Fruit fly (Drosophila melanogaster) whole organism, embryonic: ENCODE results near the gene CG3040.

Source experiments
- Atf3 ChIP-seq: fragments of 200-800 bp; sonication (Bioruptor generic); optimal IDR thresholded peaks from 3 replicates; lab custom pipeline; 2016; ENCODE audit warnings: missing biosample characterization, missing genetic modification characterization
- Bgb ChIP-seq: fragments of 200-800 bp; sonication (Bioruptor generic); IDR thresholded peaks from 2 replicates; pipeline ENCODE4 v1.3.6; 2022; ENCODE audit warnings: missing biosample characterization, missing genetic modification characterization; ENCODE audit not compliant: partially characterized antibody
- CG10462 ChIP-seq: fragments of 200-800 bp; sonication (Bioruptor generic); optimal IDR thresholded peaks from 2 replicates; lab custom pipeline; 2016; ENCODE audit warnings: missing biosample characterization, missing genetic modification characterization
- CG11247 ChIP-seq: fragments of 200-800 bp; sonication (Bioruptor generic); IDR thresholded peaks from 2 replicates; pipeline ENCODE4 v1.3.6; 2022; ENCODE audit warnings: missing biosample characterization, missing genetic modification characterization
- CG12236 ChIP-seq: fragments of 200-800 bp; sonication (Bioruptor generic); optimal IDR thresholded peaks from 2 replicates; lab custom pipeline; 2016; ENCODE audit warnings: missing biosample characterization, missing genetic modification characterization
- CG12299 ChIP-seq: fragments of 200-800 bp; sonication (Bioruptor generic); optimal IDR thresholded peaks from 2 replicates; lab custom pipeline; 2018; ENCODE audit warnings: missing biosample characterization, mild to moderate bottlenecking, missing genetic modification characterization
- CG13775 ChIP-seq: fragments of 200-800 bp; sonication (Bioruptor generic); optimal IDR thresholded peaks from 3 replicates; lab custom pipeline; 2017; ENCODE audit warnings: missing biosample characterization, mild to moderate bottlenecking, missing genetic modification characterization
- CG15269 ChIP-seq: fragments of 200-800 bp; sonication (Bioruptor generic); optimal IDR thresholded peaks from 2 replicates; lab custom pipeline; 2018; ENCODE audit warnings: missing biosample characterization, mild to moderate bottlenecking, missing genetic modification characterization, moderate library complexity
- CG15479 ChIP-seq: fragments of 200-800 bp; sonication (Bioruptor generic); optimal IDR thresholded peaks from 3 replicates; lab custom pipeline; 2019; ENCODE audit warnings: missing biosample characterization, mild to moderate bottlenecking, missing genetic modification characterization, moderate library complexity
- CG17361 ChIP-seq: fragments of 200-800 bp; sonication (Bioruptor generic); IDR thresholded peaks from 3 replicates; pipeline ENCODE4 v1.3.6; 2022; ENCODE audit warnings: missing biosample characterization, missing genetic modification characterization
- CG2678 ChIP-seq: fragments of 200-800 bp; sonication (Bioruptor generic); optimal IDR thresholded peaks from 3 replicates; lab custom pipeline; 2019; ENCODE audit warnings: missing biosample characterization, mild to moderate bottlenecking, missing genetic modification characterization, moderate library complexity
- CG30431 ChIP-seq: fragments of 200-800 bp; sonication (Bioruptor generic); optimal IDR thresholded peaks from 2 replicates; lab custom pipeline; 2017; ENCODE audit warnings: missing biosample characterization, missing genetic modification characterization
- CG4617 ChIP-seq: fragments of 200-800 bp; sonication (Bioruptor generic); optimal IDR thresholded peaks from 3 replicates; lab custom pipeline; 2016; ENCODE audit warnings: missing biosample characterization, missing genetic modification characterization, borderline replicate concordance
- CG4707 ChIP-seq: fragments of 200-800 bp; sonication (Bioruptor generic); optimal IDR thresholded peaks from 2 replicates; lab custom pipeline; 2018; ENCODE audit warnings: missing biosample characterization, mild to moderate bottlenecking, missing genetic modification characterization, moderate library complexity
- CG5180 ChIP-seq: fragments of 200-800 bp; sonication (Bioruptor generic); optimal IDR thresholded peaks from 3 replicates; lab custom pipeline; 2017; ENCODE audit warnings: missing biosample characterization, missing genetic modification characterization, mild to moderate bottlenecking, moderate library complexity, missing genetic modification reagents
- CG6813 ChIP-seq: fragments of 200-800 bp; sonication (Bioruptor generic); optimal IDR thresholded peaks from 2 replicates; lab custom pipeline; 2017; ENCODE audit warnings: missing biosample characterization, missing genetic modification characterization, mild to moderate bottlenecking, moderate library complexity, missing genetic modification reagents
- CG7271 ChIP-seq: fragments of 200-800 bp; sonication (Bioruptor generic); optimal IDR thresholded peaks from 2 replicates; lab custom pipeline; 2018; ENCODE audit warnings: missing biosample characterization, mild to moderate bottlenecking, missing genetic modification characterization, moderate library complexity
- CTCF ChIP-seq: fragments of 200-800 bp; sonication (Bioruptor generic); optimal IDR thresholded peaks from 2 replicates; lab custom pipeline; 2017; ENCODE audit warnings: missing biosample characterization, mild to moderate bottlenecking, missing genetic modification characterization, moderate library complexity
- Ets97D ChIP-seq: fragments of 200-800 bp; sonication (Bioruptor generic); optimal IDR thresholded peaks from 3 replicates; lab custom pipeline; 2016; ENCODE audit warnings: missing biosample characterization, missing genetic modification characterization
- GATAe ChIP-seq: fragments of 200-800 bp; sonication (Bioruptor generic); conservative IDR thresholded peaks from 2 replicates; pipeline ENCODE4 v1.3.6; 2022; ENCODE audit warnings: missing biosample characterization, missing genetic modification characterization
- HHEX ChIP-seq: fragments of 200-800 bp; sonication (Bioruptor generic); optimal IDR thresholded peaks from 3 replicates; lab custom pipeline; 2017; ENCODE audit warnings: missing biosample characterization, mild to moderate bottlenecking, missing genetic modification characterization, missing genetic modification reagents
- HLH54F ChIP-seq: fragments of 200-800 bp; sonication (Bioruptor generic); optimal IDR thresholded peaks from 3 replicates; lab custom pipeline; 2016; ENCODE audit warnings: missing biosample characterization, missing genetic modification characterization
- HLHmδ ChIP-seq: fragments of 200-800 bp; sonication (Bioruptor generic); optimal IDR thresholded peaks from 2 replicates; lab custom pipeline; 2018; ENCODE audit warnings: missing biosample characterization, mild to moderate bottlenecking, missing genetic modification characterization, moderate library complexity
- Hand ChIP-seq: fragments of 200-800 bp; sonication (Bioruptor generic); optimal IDR thresholded peaks from 2 replicates; lab custom pipeline; 2017; ENCODE audit warnings: mild to moderate bottlenecking, missing biosample characterization, missing genetic modification reagents, missing genetic modification characterization
- HmgZ ChIP-seq: fragments of 200-800 bp; sonication (Bioruptor generic); optimal IDR thresholded peaks from 2 replicates; lab custom pipeline; 2018; ENCODE audit warnings: missing biosample characterization, mild to moderate bottlenecking, missing genetic modification characterization
- Hr78 ChIP-seq, 2 experiments: fragments of 200-800 bp in 1 of 2; fragments of >200 bp in 1 of 2; sonication (Bioruptor generic) in 1 of 2; optimal IDR thresholded peaks; 2 replicates each; lab custom pipeline; 2017 to 2019; ENCODE audit warnings: missing biosample characterization in 2 of 2, missing genetic modification characterization in 2 of 2, mild to moderate bottlenecking in 1 of 2, moderate library complexity in 1 of 2
- NFAT ChIP-seq: fragments of 200-800 bp; sonication (Bioruptor generic); IDR thresholded peaks from 2 replicates; pipeline ENCODE4 v1.3.6; 2022; ENCODE audit warnings: missing biosample characterization, missing genetic modification characterization
- Optix ChIP-seq: fragments of 200-800 bp; sonication (Bioruptor generic); IDR thresholded peaks from 3 replicates; pipeline ENCODE4 v1.3.6; 2022; ENCODE audit warnings: missing biosample characterization, missing genetic modification characterization
- Rfx ChIP-seq: fragments of 200-800 bp; sonication (Bioruptor generic); IDR thresholded peaks from 2 replicates; pipeline ENCODE4 v1.3.6; 2022; ENCODE audit warnings: missing biosample characterization, missing genetic modification characterization
- Sox100B ChIP-seq: fragments of 200-800 bp; sonication (Bioruptor generic); optimal IDR thresholded peaks from 3 replicates; lab custom pipeline; 2018; ENCODE audit warnings: missing biosample characterization, mild to moderate bottlenecking, missing genetic modification characterization
- Sry-β ChIP-seq: fragments of 200-800 bp; sonication (Bioruptor generic); optimal IDR thresholded peaks from 2 replicates; lab custom pipeline; 2018; ENCODE audit warnings: missing biosample characterization, mild to moderate bottlenecking, missing genetic modification characterization, moderate library complexity
- Ssrp ChIP-seq: fragments of 200-800 bp; sonication (Bioruptor generic); optimal IDR thresholded peaks from 2 replicates; lab custom pipeline; 2018; ENCODE audit warnings: missing biosample characterization, mild to moderate bottlenecking, missing genetic modification characterization, moderate library complexity
- Xbp1 ChIP-seq: fragments of 200-800 bp; sonication (Bioruptor generic); optimal IDR thresholded peaks from 3 replicates; lab custom pipeline; 2016; ENCODE audit warnings: missing biosample characterization, mild to moderate bottlenecking, missing genetic modification characterization
- ara ChIP-seq: fragments of 200-800 bp; sonication (Bioruptor generic); IDR thresholded peaks from 2 replicates; pipeline ENCODE4 v1.3.6; 2022; ENCODE audit warnings: missing biosample characterization, missing genetic modification characterization
- bigmax ChIP-seq: fragments of 200-800 bp; sonication (Bioruptor generic); optimal IDR thresholded peaks from 2 replicates; lab custom pipeline; 2018; ENCODE audit warnings: missing biosample characterization, mild to moderate bottlenecking, missing genetic modification characterization
- bowl ChIP-seq: fragments of 200-800 bp; sonication (Bioruptor generic); IDR thresholded peaks from 2 replicates; pipeline ENCODE4 v1.3.6; 2022; ENCODE audit warnings: missing biosample characterization, missing genetic modification characterization
- chm ChIP-seq: fragments of 200-800 bp; sonication (Bioruptor generic); IDR thresholded peaks from 2 replicates; pipeline ENCODE4 v1.3.6; 2022; ENCODE audit warnings: missing biosample characterization, missing genetic modification characterization
- cwo ChIP-seq: fragments of 200-800 bp; sonication (Bioruptor generic); optimal IDR thresholded peaks from 3 replicates; lab custom pipeline; 2017; ENCODE audit warnings: missing biosample characterization, missing genetic modification characterization, mild to moderate bottlenecking, moderate library complexity, missing genetic modification reagents
- dmrt99B ChIP-seq: fragments of 200-800 bp; sonication (Bioruptor generic); optimal IDR thresholded peaks from 2 replicates; lab custom pipeline; 2018; ENCODE audit warnings: missing biosample characterization, mild to moderate bottlenecking, missing genetic modification characterization, moderate library complexity
- gcm2 ChIP-seq: fragments of 200-800 bp; sonication (Bioruptor generic); optimal IDR thresholded peaks from 2 replicates; lab custom pipeline; 2016; ENCODE audit warnings: missing biosample characterization, missing genetic modification characterization
- ind ChIP-seq: fragments of 200-800 bp; sonication (Bioruptor generic); optimal IDR thresholded peaks from 3 replicates; lab custom pipeline; 2016; ENCODE audit warnings: missing biosample characterization, missing genetic modification characterization
- klu ChIP-seq: fragments of 200-800 bp; sonication (Bioruptor generic); IDR thresholded peaks from 2 replicates; pipeline ENCODE4 v1.3.6; 2022; ENCODE audit warnings: missing biosample characterization, missing genetic modification characterization
- lmd ChIP-seq: fragments of 200-800 bp; sonication (Bioruptor generic); IDR thresholded peaks from 2 replicates; pipeline ENCODE4 v1.3.6; 2022; ENCODE audit warnings: missing biosample characterization, missing genetic modification characterization
- org-1 ChIP-seq: fragments of 200-800 bp; sonication (Bioruptor generic); optimal IDR thresholded peaks from 2 replicates; lab custom pipeline; 2017; ENCODE audit warnings: missing biosample characterization, missing genetic modification characterization
- pita ChIP-seq: fragments of 200-800 bp; sonication (Bioruptor generic); optimal IDR thresholded peaks from 2 replicates; lab custom pipeline; 2017; ENCODE audit warnings: missing biosample characterization, mild to moderate bottlenecking, missing genetic modification characterization
- pum ChIP-seq: fragments of 200-800 bp; sonication (Bioruptor generic); optimal IDR thresholded peaks from 2 replicates; lab custom pipeline; 2016; ENCODE audit warnings: missing biosample characterization, missing genetic modification characterization
- sob ChIP-seq: fragments of 200-800 bp; sonication (Bioruptor generic); IDR thresholded peaks from 2 replicates; pipeline ENCODE4 v1.3.6; 2022; ENCODE audit warnings: missing biosample characterization, missing genetic modification characterization
- sr ChIP-seq: fragments of 200-800 bp; sonication (Bioruptor generic); IDR thresholded peaks from 3 replicates; pipeline ENCODE4 v1.3.6; 2022; ENCODE audit warnings: missing biosample characterization, missing genetic modification characterization
- wek ChIP-seq: fragments of 200-800 bp; sonication (Bioruptor generic); optimal IDR thresholded peaks from 3 replicates; lab custom pipeline; 2018; ENCODE audit warnings: missing biosample characterization, mild to moderate bottlenecking, missing genetic modification characterization, moderate library complexity
- wor ChIP-seq: fragments of 200-800 bp; sonication (Bioruptor generic); IDR thresholded peaks from 2 replicates; pipeline ENCODE4 v1.3.6; 2022; ENCODE audit warnings: missing biosample characterization, missing genetic modification characterization

The CG3040 gene

dm6 chrX:7011063-7011743 is 38.0 kb upstream of the CG3040 start, which contains the start of the genes cm, sloth1 and sloth2 (continued):
- peak; percentile 82 for TF ChIP-seq pum (GFP tag; lab: Kevin White, UChicago)
- TF ChIP-seq sr, result no peak
- TF ChIP-seq CG12299 (tag; lab: Kevin White, UChicago), result peak; percentile 66
- no peak for TF ChIP-seq bigmax
- TF ChIP-seq CG30431, result peak; percentile 76
- TF ChIP-seq CG15479, result no peak
- TF ChIP-seq lmd (GFP tag; lab: Robert Waterston, UW), result peak; percentile 88
- peak; percentile 64 for TF ChIP-seq org-1
- peak; percentile 76 for TF ChIP-seq CG10462 (GFP tag; lab: Kevin White, UChicago)
- peak; percentile 86 for TF ChIP-seq chm (GFP tag; lab: Robert Waterston, UW)
- peak in 1 of 2 experiments; percentile 79 for TF ChIP-seq Hr78 (GFP tag; optimal IDR thresholded peaks at IDR 0.05; lab: Kevin White, UChicago)
- TF ChIP-seq bowl (GFP tag; lab: Robert Waterston, UW), result no peak
- TF ChIP-seq CG2678 (tag; lab: Kevin White, UChicago), result peak; percentile 85
- TF ChIP-seq dmrt99B (tag; lab: Kevin White, UChicago), result peak; percentile 80
- TF ChIP-seq wek (GFP tag; lab: Kevin White, UChicago), result peak; percentile 50
- TF ChIP-seq CG7271, result peak; percentile 69
- peak; percentile 46 for TF ChIP-seq CG4707 (GFP tag; lab: Kevin White, UChicago)
- TF ChIP-seq GATAe, result no peak
- peak; percentile 86 for TF ChIP-seq Ets97D (GFP tag; lab: Kevin White, UChicago)
- TF ChIP-seq CG6813 (GFP tag; lab: Kevin White, UChicago), result peak; percentile 58
- TF ChIP-seq Rfx (GFP tag; lab: Robert Waterston, UW), result peak; percentile 92
- peak; percentile 45 for TF ChIP-seq Hand (GFP tag; lab: Kevin White, UChicago)
- peak; percentile 92 for TF ChIP-seq sob (GFP tag; lab: Robert Waterston, UW)
- peak; percentile 74 for TF ChIP-seq klu (GFP tag; lab: Robert Waterston, UW)
- peak; percentile 78 for TF ChIP-seq Atf3 (GFP tag; lab: Kevin White, UChicago)
- TF ChIP-seq CTCF (GFP tag; lab: Kevin White, UChicago), result peak; percentile 45
- peak; percentile 84 for TF ChIP-seq Optix (GFP tag; lab: Robert Waterston, UW)
- peak; percentile 74 for TF ChIP-seq Ssrp (tag; lab: Kevin White, UChicago)
- TF ChIP-seq ind (GFP tag; lab: Kevin White, UChicago), result peak; percentile 85
- TF ChIP-seq HHEX (GFP tag; lab: Kevin White, UChicago), result peak; percentile 75
- TF ChIP-seq HLHmδ (GFP tag; lab: Kevin White, UChicago), result no peak
- no peak for TF ChIP-seq pita (GFP tag; lab: Kevin White, UChicago)
- peak; percentile 93 for TF ChIP-seq Xbp1 (GFP tag; lab: Kevin White, UChicago)
- peak; percentile 75 for TF ChIP-seq gcm2 (GFP tag; lab: Kevin White, UChicago)
- peak; percentile 58 for TF ChIP-seq Sox100B (GFP tag; lab: Kevin White, UChicago)
- peak; percentile 73 for TF ChIP-seq CG17361 (GFP tag; lab: Robert Waterston, UW)
- peak; percentile 89 for TF ChIP-seq HLH54F (GFP tag; lab: Kevin White, UChicago)
- peak; percentile 69 for TF ChIP-seq Sry-β (GFP tag; lab: Kevin White, UChicago)
- TF ChIP-seq CG12236, result peak; percentile 71
- peak; percentile 76; the same call in 1 of the 2 replicates for TF ChIP-seq ara (GFP tag; lab: Robert Waterston, UW)
- TF ChIP-seq CG5180 (GFP tag; lab: Kevin White, UChicago), result peak; percentile 47
- peak; percentile 87 for TF ChIP-seq CG15269 (tag; lab: Kevin White, UChicago)
- TF ChIP-seq NFAT (GFP tag; lab: Robert Waterston, UW), result peak; percentile 79
- TF ChIP-seq Bgb (GFP tag; lab: Robert Waterston, UW), result peak; percentile 79
- peak; percentile 94 for TF ChIP-seq HmgZ (tag; lab: Kevin White, UChicago)
- TF ChIP-seq CG13775 (GFP tag; lab: Kevin White, UChicago), result peak; percentile 84
- peak; percentile 87 for TF ChIP-seq CG4617 (GFP tag; lab: Kevin White, UChicago)
- peak; percentile 77 for TF ChIP-seq wor (GFP tag; lab: Robert Waterston, UW)
- peak; percentile 54 for TF ChIP-seq cwo (GFP tag; lab: Kevin White, UChicago)
- TF ChIP-seq CG11247, result peak; percentile 83
